Worm (Caenorhabditis elegans) whole organism, L4 larva: Measurements from ENCODE around the gene ZK945.4.
A peak's percentile ranks its signal among the peaks of the same experiment; 100 is the strongest.

Experiments
- F37D6.2 ChIP-seq: sonication (generic microtip); optimal IDR thresholded peaks from 2 replicates; lab custom pipeline; 2016; ENCODE audit warnings: mild to moderate bottlenecking, missing genetic modification characterization, missing compliant biosample characterization
- Y48G9A.11 ChIP-seq: fragments of 200-800 bp; sonication (Bioruptor generic); IDR thresholded peaks from 2 replicates; pipeline ENCODE4 v1.3.6; 2022; ENCODE audit warnings: missing genetic modification reagents, missing genetic modification characterization, missing compliant biosample characterization
- Y75B8A.6 ChIP-seq: fragments of 200-800 bp; sonication (Bioruptor generic); IDR thresholded peaks from 2 replicates; pipeline ENCODE4 v1.3.6; 2022; ENCODE audit warnings: missing genetic modification reagents, missing genetic modification characterization, missing compliant biosample characterization
- attf-4 ChIP-seq: sonication (generic microtip); optimal IDR thresholded peaks from 3 replicates; lab custom pipeline; 2017; ENCODE audit warnings: missing biosample characterization, missing genetic modification characterization
- ctbp-1 ChIP-seq: fragments of 200-800 bp; sonication (Bioruptor generic); IDR thresholded peaks from 2 replicates; pipeline ENCODE4 v1.3.6; 2022; ENCODE audit warnings: missing genetic modification reagents, missing genetic modification characterization, missing compliant biosample characterization
- lsy-2 ChIP-seq, 2 experiments: fragments of 150-350 bp in 1 of 2; sonication (generic microtip) in 1 of 2; optimal IDR thresholded peaks; 2 replicates each; lab custom pipeline; 2014 to 2017; ENCODE audit warnings: missing biosample characterization in 2 of 2, missing genetic modification characterization in 2 of 2
- nhr-28 ChIP-seq: fragments of 150-350 bp; optimal IDR thresholded peaks from 2 replicates; lab custom pipeline; 2014; ENCODE audit warnings: missing biosample characterization, missing genetic modification characterization
- nhr-76 ChIP-seq: fragments of 150-350 bp; optimal IDR thresholded peaks from 2 replicates; lab custom pipeline; 2014; ENCODE audit warnings: missing biosample characterization, missing genetic modification characterization
- pqm-1 ChIP-seq: sonication (generic microtip); optimal IDR thresholded peaks from 2 replicates; lab custom pipeline; 2017; ENCODE audit warnings: missing biosample characterization, missing genetic modification characterization
- sdz-12 ChIP-seq: fragments of 200-800 bp; sonication (Bioruptor generic); optimal IDR thresholded peaks from 2 replicates; lab custom pipeline; 2018; ENCODE audit warnings: mild to moderate bottlenecking, missing genetic modification characterization, missing compliant biosample characterization
- skn-1 ChIP-seq: fragments of 150-350 bp; optimal IDR thresholded peaks from 2 replicates; lab custom pipeline; 2014; ENCODE audit warnings: missing biosample characterization, missing genetic modification characterization
- zip-2 ChIP-seq: fragments of 150-350 bp; optimal IDR thresholded peaks from 2 replicates; lab custom pipeline; 2014; ENCODE audit warnings: missing biosample characterization, missing genetic modification characterization

ce11 chrII:10073986-10074385, 31.5 kb downstream of the ZK945.4 start:
- TF ChIP-seq F37D6.2 (tag; lab: Kevin White, UChicago) (no peak), zip-2 (tag; lab: Kevin White, UChicago) (no peak), nhr-28 (peak; percentile 48), pqm-1 (tag; lab: Kevin White, UChicago) (no peak), nhr-76 (tag; lab: Kevin White, UChicago) (no peak), sdz-12 (GFP tag; lab: Kevin White, UChicago) (no peak), attf-4 (tag; lab: Kevin White, UChicago) (no peak), lsy-2 (tag; optimal IDR thresholded peaks at IDR 0.05; lab: Kevin White, UChicago) (no peak), ctbp-1 (GFP tag; lab: Robert Waterston, UW) (no peak), skn-1 (tag; lab: Kevin White, UChicago) (no peak), Y48G9A.11 (no peak), Y75B8A.6 (no peak)
